Worm (Caenorhabditis elegans): ENCODE measurements around the gene srh-239.

srh-239 gene

ce11 chrV:15401856-15402314, 43.7 kb upstream of the srh-239 start, which contains the start of gene fbxa-135:
Gene fbxa-135, plus strand, starts transcription at chrV:15402264.
- TF ChIP-seq rnt-1 (tag; optimal IDR thresholded peaks at IDR 0.05) (no peak), syd-9 (tag; optimal IDR thresholded peaks at IDR 0.05) (no peak), pha-2 (tag; optimal IDR thresholded peaks at IDR 0.05) (no peak), pqm-1 (tag; optimal IDR thresholded peaks at IDR 0.05) (no peak)

ce11 chrV:15404859-15405258, 40.7 kb upstream of the srh-239 start, which contains the start of gene srh-258:
Gene srh-258, plus strand, starts transcription at chrV:15405159.
- no peak for TF ChIP-seq pat-9 (tag; optimal IDR thresholded peaks at IDR 0.05)

- TF ChIP-seq ceh-19 (GFP tag; optimal IDR thresholded peaks at IDR 0.05) (no peak), nhr-232 (tag; optimal IDR thresholded peaks at IDR 0.05) (no peak), lim-6 (tag; optimal IDR thresholded peaks at IDR 0.05) (no peak), tbx-2 (tag; optimal IDR thresholded peaks at IDR 0.05) (no peak), npax-4 (tag; optimal IDR thresholded peaks at IDR 0.05) (no peak)
Measured at ce11 chrV:15406928-15407327, 38.6 kb upstream of the srh-239 start, which contains the start of gene srh-257. Gene srh-257, plus strand, starts transcription at chrV:15407228.

- TF ChIP-seq T23F11.4 (GFP tag; optimal IDR thresholded peaks at IDR 0.05): no peak
- TF ChIP-seq eyg-1 (tag; optimal IDR thresholded peaks at IDR 0.05): no peak
- TF ChIP-seq pat-9 (tag; optimal IDR thresholded peaks at IDR 0.05): no peak
- TF ChIP-seq ets-4 (tag; optimal IDR thresholded peaks at IDR 0.05): no peak
- TF ChIP-seq K09A11.1 (tag; optimal IDR thresholded peaks at IDR 0.05; ENCODE audit: insufficient read depth): no peak
- TF ChIP-seq fax-1 (tag; optimal IDR thresholded peaks at IDR 0.05): no peak
- TF ChIP-seq pros-1 (tag; optimal IDR thresholded peaks at IDR 0.05): no peak
- TF ChIP-seq unc-55 (GFP tag; optimal IDR thresholded peaks at IDR 0.05): no peak
- no peak for TF ChIP-seq ceh-19 (GFP tag; optimal IDR thresholded peaks at IDR 0.05)
- no peak for TF ChIP-seq che-1 (tag; optimal IDR thresholded peaks at IDR 0.05)
- no peak for TF ChIP-seq pha-4 (tag; optimal IDR thresholded peaks at IDR 0.05)
- no peak for TF ChIP-seq gmeb-2 (tag; optimal IDR thresholded peaks at IDR 0.05)
- TF ChIP-seq hlh-15 (tag; optimal IDR thresholded peaks at IDR 0.05): no peak
Measured at ce11 chrV:15412625-15413024, 32.9 kb upstream of the srh-239 start, which contains the start of gene srbc-63. Gene srbc-63, minus strand, starts transcription at chrV:15412725.

ce11 chrV:15413847-15414246, 31.7 kb upstream of the srh-239 start, which contains the start of gene srh-264:
Gene srh-264, plus strand, starts transcription at chrV:15414147.
- no peak for TF ChIP-seq pag-3 (tag; optimal IDR thresholded peaks at IDR 0.05; ENCODE audit: borderline replicate concordance)
- TF ChIP-seq nfya-1 (tag; optimal IDR thresholded peaks at IDR 0.05): no peak
- TF ChIP-seq npax-4 (tag; optimal IDR thresholded peaks at IDR 0.05): no peak
- no peak for TF ChIP-seq dmd-4 (tag; optimal IDR thresholded peaks at IDR 0.05; ENCODE audit: borderline replicate concordance)
- no peak for TF ChIP-seq ceh-2 (tag; optimal IDR thresholded peaks at IDR 0.05)
- TF ChIP-seq unc-55 (GFP tag; optimal IDR thresholded peaks at IDR 0.05): no peak
- no peak for TF ChIP-seq ceh-6 (GFP tag; optimal IDR thresholded peaks at IDR 0.05)
- TF ChIP-seq C38D4.7 (GFP tag; optimal IDR thresholded peaks at IDR 0.05): no peak
- no peak for TF ChIP-seq pros-1 (tag; optimal IDR thresholded peaks at IDR 0.05)
- no peak for TF ChIP-seq lim-6 (tag; optimal IDR thresholded peaks at IDR 0.05)
- TF ChIP-seq pat-9 (tag; optimal IDR thresholded peaks at IDR 0.05): no peak
- TF ChIP-seq ref-2 (tag; optimal IDR thresholded peaks at IDR 0.05): no peak
- no peak for TF ChIP-seq pha-4 (tag; optimal IDR thresholded peaks at IDR 0.05)
- TF ChIP-seq mec-3 (tag; optimal IDR thresholded peaks at IDR 0.05; ENCODE audit: borderline replicate concordance): no peak
- no peak for TF ChIP-seq odd-2 (tag; optimal IDR thresholded peaks at IDR 0.05)

ce11 chrV:15415951-15416350, 29.6 kb upstream of the srh-239 start, which contains the start of gene srh-265:
Gene srh-265, plus strand, starts transcription at chrV:15416251.
- TF ChIP-seq sdc-2 (tag; optimal IDR thresholded peaks at IDR 0.05) (no peak), ceh-22 (tag; optimal IDR thresholded peaks at IDR 0.05) (no peak), pat-9 (tag; optimal IDR thresholded peaks at IDR 0.05) (no peak), pha-2 (tag; optimal IDR thresholded peaks at IDR 0.05) (no peak), pqm-1 (tag; optimal IDR thresholded peaks at IDR 0.05) (no peak), elt-4 (tag; optimal IDR thresholded peaks at IDR 0.05) (no peak), fkh-6 (tag; optimal IDR thresholded peaks at IDR 0.05) (no peak), dve-1 (tag; optimal IDR thresholded peaks at IDR 0.05) (no peak), ets-4 (tag; optimal IDR thresholded peaks at IDR 0.05) (no peak), ceh-31 (tag; optimal IDR thresholded peaks at IDR 0.05) (no peak), hlh-30 (tag; optimal IDR thresholded peaks at IDR 0.05; ENCODE audit: insufficient read depth) (no peak), pag-3 (tag; optimal IDR thresholded peaks at IDR 0.05; ENCODE audit: borderline replicate concordance) (no peak), eyg-1 (tag; optimal IDR thresholded peaks at IDR 0.05) (no peak), gmeb-2 (tag; optimal IDR thresholded peaks at IDR 0.05) (no peak), ahr-1 (tag; optimal IDR thresholded peaks at IDR 0.05) (no peak), unc-86 (tag; optimal IDR thresholded peaks at IDR 0.05) (no peak), ceh-2 (tag; optimal IDR thresholded peaks at IDR 0.05) (no peak), ceh-34 (tag; optimal IDR thresholded peaks at IDR 0.05) (no peak), K09A11.1 (tag; optimal IDR thresholded peaks at IDR 0.05; ENCODE audit: insufficient read depth) (no peak)

All from whole organism, late embryonic.